Fruit fly (Drosophila melanogaster) whole organism, embryonic: ENCODE measurements around the gene lark.

Experiments
- Ada2b ChIP-seq: fragments of 200-800 bp; sonication (Bioruptor generic); IDR thresholded peaks from 2 replicates; pipeline ENCODE4 v1.3.6; 2022; ENCODE audit warnings: missing biosample characterization, missing genetic modification characterization
- C15 ChIP-seq: fragments of 200-800 bp; sonication (Bioruptor generic); IDR thresholded peaks from 3 replicates; pipeline ENCODE4 v1.3.6; 2022; ENCODE audit warnings: missing biosample characterization, missing genetic modification characterization
- CG10267 ChIP-seq: fragments of 200-800 bp; sonication (Bioruptor generic); optimal IDR thresholded peaks from 2 replicates; lab custom pipeline; 2018; ENCODE audit warnings: missing biosample characterization, mild to moderate bottlenecking, missing genetic modification characterization, moderate library complexity
- CG12155 ChIP-seq: fragments of 200-800 bp; sonication (Bioruptor generic); optimal IDR thresholded peaks from 3 replicates; lab custom pipeline; 2016; ENCODE audit warnings: missing biosample characterization, missing genetic modification characterization
- CG13624 ChIP-seq: fragments of 200-800 bp; sonication (Bioruptor generic); optimal IDR thresholded peaks from 2 replicates; lab custom pipeline; 2016; ENCODE audit warnings: missing biosample characterization, missing genetic modification characterization
- CG14667 ChIP-seq: fragments of 200-800 bp; sonication (Bioruptor generic); IDR thresholded peaks from 2 replicates; pipeline ENCODE4 v1.3.6; 2022; ENCODE audit warnings: missing biosample characterization, missing genetic modification characterization
- CG14860 ChIP-seq: fragments of 200-800 bp; sonication (Bioruptor generic); IDR thresholded peaks from 3 replicates; pipeline ENCODE4 v1.3.6; 2022; ENCODE audit warnings: missing biosample characterization, missing genetic modification characterization; ENCODE audit not compliant: partially characterized antibody
- CG14965 ChIP-seq: fragments of 200-800 bp; sonication (Bioruptor generic); optimal IDR thresholded peaks from 2 replicates; lab custom pipeline; 2016; ENCODE audit warnings: missing biosample characterization, missing genetic modification characterization, borderline replicate concordance
- CG1529 ChIP-seq: fragments of 200-800 bp; sonication (Bioruptor generic); optimal IDR thresholded peaks from 3 replicates; lab custom pipeline; 2018; ENCODE audit warnings: missing biosample characterization, missing genetic modification characterization
- CG15479 ChIP-seq: fragments of 200-800 bp; sonication (Bioruptor generic); optimal IDR thresholded peaks from 3 replicates; lab custom pipeline; 2019; ENCODE audit warnings: missing biosample characterization, mild to moderate bottlenecking, missing genetic modification characterization, moderate library complexity
- CG15601 ChIP-seq: fragments of 200-800 bp; sonication (Bioruptor generic); optimal IDR thresholded peaks from 3 replicates; lab custom pipeline; 2019; ENCODE audit warnings: missing biosample characterization, mild to moderate bottlenecking, missing genetic modification characterization, moderate library complexity
- CG17359 ChIP-seq: fragments of 200-800 bp; sonication (Bioruptor generic); optimal IDR thresholded peaks from 3 replicates; lab custom pipeline; 2018; ENCODE audit warnings: missing biosample characterization, mild to moderate bottlenecking, missing genetic modification characterization, moderate library complexity
- CG1832 ChIP-seq: fragments of 200-800 bp; sonication (Bioruptor generic); optimal IDR thresholded peaks from 2 replicates; lab custom pipeline; 2017; ENCODE audit warnings: missing biosample characterization, mild to moderate bottlenecking, missing genetic modification characterization, inconsistent platforms
- CG2129 ChIP-seq: fragments of 200-800 bp; sonication (Bioruptor generic); IDR thresholded peaks from 2 replicates; pipeline ENCODE4 v1.3.6; 2022; ENCODE audit warnings: missing biosample characterization, missing genetic modification characterization; ENCODE audit not compliant: partially characterized antibody
- CG2678 ChIP-seq: fragments of 200-800 bp; sonication (Bioruptor generic); optimal IDR thresholded peaks from 3 replicates; lab custom pipeline; 2019; ENCODE audit warnings: missing biosample characterization, mild to moderate bottlenecking, missing genetic modification characterization, moderate library complexity
- CG32772 ChIP-seq: fragments of 200-800 bp; sonication (Bioruptor generic); IDR thresholded peaks from 2 replicates; pipeline ENCODE4 v1.3.6; 2022; ENCODE audit warnings: missing biosample characterization, missing genetic modification characterization
- CG4854 ChIP-seq: fragments of 200-800 bp; sonication (Bioruptor generic); optimal IDR thresholded peaks from 2 replicates; lab custom pipeline; 2016; ENCODE audit warnings: missing biosample characterization, missing genetic modification characterization, inconsistent platforms
- CG6272 ChIP-seq: fragments of 200-800 bp; sonication (Bioruptor generic); IDR thresholded peaks from 2 replicates; pipeline ENCODE4 v1.3.6; 2022; ENCODE audit warnings: missing biosample characterization, missing genetic modification characterization
- CG6765 ChIP-seq: fragments of 200-800 bp; sonication (Bioruptor generic); optimal IDR thresholded peaks from 3 replicates; lab custom pipeline; 2017; ENCODE audit warnings: missing biosample characterization, mild to moderate bottlenecking, missing genetic modification characterization
- CG7556 ChIP-seq: fragments of 200-800 bp; sonication (Bioruptor generic); optimal IDR thresholded peaks from 2 replicates; lab custom pipeline; 2017; ENCODE audit warnings: missing biosample characterization, mild to moderate bottlenecking, missing genetic modification characterization
- CG7928 ChIP-seq: fragments of 200-800 bp; sonication (Bioruptor generic); optimal IDR thresholded peaks from 2 replicates; lab custom pipeline; 2017; ENCODE audit warnings: missing biosample characterization, mild to moderate bottlenecking, missing genetic modification characterization
- CG8089 ChIP-seq: fragments of 200-800 bp; sonication (Bioruptor generic); optimal IDR thresholded peaks from 3 replicates; lab custom pipeline; 2016; ENCODE audit warnings: missing biosample characterization, missing genetic modification characterization
- CG8359 ChIP-seq: fragments of 200-800 bp; sonication (Bioruptor generic); optimal IDR thresholded peaks from 2 replicates; lab custom pipeline; 2017; ENCODE audit warnings: missing biosample characterization, mild to moderate bottlenecking, missing genetic modification characterization, borderline replicate concordance
- Drgx ChIP-seq: fragments of 200-800 bp; sonication (Bioruptor generic); IDR thresholded peaks from 2 replicates; pipeline ENCODE4 v1.3.6; 2022; ENCODE audit warnings: missing biosample characterization, missing genetic modification characterization
- E2f1 ChIP-seq: fragments of 200-800 bp; sonication (Bioruptor generic); IDR thresholded peaks from 2 replicates; pipeline ENCODE4 v1.3.6; 2022; ENCODE audit warnings: missing biosample characterization, missing genetic modification characterization
- Fer2 ChIP-seq: fragments of 200-800 bp; sonication (Bioruptor generic); optimal IDR thresholded peaks from 2 replicates; lab custom pipeline; 2018; ENCODE audit warnings: missing biosample characterization, mild to moderate bottlenecking, missing genetic modification characterization, moderate library complexity
- HHEX ChIP-seq: fragments of 200-800 bp; sonication (Bioruptor generic); optimal IDR thresholded peaks from 3 replicates; lab custom pipeline; 2017; ENCODE audit warnings: missing biosample characterization, mild to moderate bottlenecking, missing genetic modification characterization, missing genetic modification reagents
- Hey ChIP-seq: fragments of 200-800 bp; sonication (Bioruptor generic); optimal IDR thresholded peaks from 3 replicates; lab custom pipeline; 2018; ENCODE audit warnings: missing biosample characterization, mild to moderate bottlenecking, missing genetic modification characterization
- HmgZ ChIP-seq: fragments of 200-800 bp; sonication (Bioruptor generic); optimal IDR thresholded peaks from 2 replicates; lab custom pipeline; 2018; ENCODE audit warnings: missing biosample characterization, mild to moderate bottlenecking, missing genetic modification characterization
- Hsf ChIP-seq: fragments of 200-800 bp; sonication (Bioruptor generic); optimal IDR thresholded peaks from 3 replicates; lab custom pipeline; 2016; ENCODE audit warnings: missing biosample characterization, missing genetic modification characterization
- Myb ChIP-seq: fragments of 200-800 bp; sonication (Bioruptor generic); optimal IDR thresholded peaks from 2 replicates; lab custom pipeline; 2016; ENCODE audit warnings: missing biosample characterization, missing genetic modification characterization
- Nf-YA ChIP-seq: fragments of 200-800 bp; sonication (Bioruptor generic); IDR thresholded peaks from 2 replicates; pipeline ENCODE4 v1.3.6; 2022; ENCODE audit warnings: missing biosample characterization, missing genetic modification characterization
- Nf-YB ChIP-seq: fragments of 200-800 bp; sonication (Bioruptor generic); optimal IDR thresholded peaks from 3 replicates; lab custom pipeline; 2019; ENCODE audit warnings: missing biosample characterization, mild to moderate bottlenecking, missing genetic modification characterization, moderate library complexity
- Oli ChIP-seq: fragments of 200-800 bp; sonication (Bioruptor generic); optimal IDR thresholded peaks from 2 replicates; lab custom pipeline; 2018; ENCODE audit warnings: missing biosample characterization, mild to moderate bottlenecking, missing genetic modification characterization, moderate library complexity
- Sox100B ChIP-seq: fragments of 200-800 bp; sonication (Bioruptor generic); optimal IDR thresholded peaks from 3 replicates; lab custom pipeline; 2018; ENCODE audit warnings: missing biosample characterization, mild to moderate bottlenecking, missing genetic modification characterization
- Spps ChIP-seq: fragments of 200-800 bp; sonication (Bioruptor generic); optimal IDR thresholded peaks from 2 replicates; lab custom pipeline; 2018; ENCODE audit warnings: missing biosample characterization, mild to moderate bottlenecking, missing genetic modification characterization
- Stat92E ChIP-seq, 3 experiments: fragments of >200 bp in 2 of 3; fragments of 200-800 bp in 1 of 3; sonication (Bioruptor generic) in 1 of 3; optimal IDR thresholded peaks; 2 replicates each; lab custom pipeline; 2017 to 2019; ENCODE audit warnings: missing biosample characterization in 3 of 3, missing genetic modification characterization in 3 of 3, mild to moderate bottlenecking in 1 of 3, moderate library complexity in 1 of 3
- YL-1 ChIP-seq: fragments of 200-800 bp; sonication (Bioruptor generic); optimal IDR thresholded peaks from 3 replicates; lab custom pipeline; 2017; ENCODE audit warnings: missing biosample characterization, mild to moderate bottlenecking, missing genetic modification characterization
- ab ChIP-seq: fragments of 200-800 bp; sonication (Bioruptor generic); optimal IDR thresholded peaks from 2 replicates; lab custom pipeline; 2016; ENCODE audit warnings: missing biosample characterization, missing genetic modification characterization
- ap ChIP-seq: fragments of 200-800 bp; sonication (Bioruptor generic); IDR thresholded peaks from 2 replicates; pipeline ENCODE4 v1.3.6; 2022; ENCODE audit warnings: missing biosample characterization, missing genetic modification characterization
- cas ChIP-seq: fragments of 200-800 bp; sonication (Bioruptor generic); IDR thresholded peaks from 2 replicates; pipeline ENCODE4 v1.3.6; 2022; ENCODE audit warnings: missing biosample characterization, missing genetic modification characterization
- crp ChIP-seq, 2 experiments: fragments of 200-800 bp; sonication (Bioruptor generic); optimal IDR thresholded peaks; 2 replicates in 1 of 2; 3 replicates in 1 of 2; lab custom pipeline; 2017; ENCODE audit warnings: missing biosample characterization in 2 of 2, missing genetic modification characterization in 2 of 2, mild to moderate bottlenecking in 1 of 2, moderate library complexity in 1 of 2
- da ChIP-seq: fragments of 200-800 bp; sonication (Bioruptor generic); optimal IDR thresholded peaks from 2 replicates; lab custom pipeline; 2016; ENCODE audit warnings: missing biosample characterization, missing genetic modification characterization
- esg ChIP-seq: fragments of 200-800 bp; sonication (Bioruptor generic); conservative IDR thresholded peaks from 2 replicates; pipeline ENCODE4 v1.3.6; 2022; ENCODE audit warnings: missing biosample characterization, missing genetic modification characterization
- her ChIP-seq: fragments of 200-800 bp; sonication (Bioruptor generic); optimal IDR thresholded peaks from 2 replicates; lab custom pipeline; 2016; ENCODE audit warnings: missing biosample characterization, missing genetic modification characterization
- lbe ChIP-seq: fragments of 200-800 bp; sonication (Bioruptor generic); optimal IDR thresholded peaks from 2 replicates; lab custom pipeline; 2016; ENCODE audit warnings: missing biosample characterization, mild to moderate bottlenecking, missing genetic modification characterization
- nerfin-1 ChIP-seq: fragments of 200-800 bp; sonication (Bioruptor generic); optimal IDR thresholded peaks from 3 replicates; lab custom pipeline; 2019; ENCODE audit warnings: missing biosample characterization, mild to moderate bottlenecking, missing genetic modification characterization, moderate library complexity
- pum ChIP-seq: fragments of 200-800 bp; sonication (Bioruptor generic); optimal IDR thresholded peaks from 2 replicates; lab custom pipeline; 2016; ENCODE audit warnings: missing biosample characterization, missing genetic modification characterization
- salm ChIP-seq: fragments of 200-800 bp; sonication (Bioruptor generic); optimal IDR thresholded peaks from 2 replicates; lab custom pipeline; 2018; ENCODE audit warnings: missing biosample characterization, mild to moderate bottlenecking, missing genetic modification characterization
- sens ChIP-seq: fragments of 200-800 bp; sonication (Bioruptor generic); peaks from one replicate; lab custom pipeline; 2016; ENCODE audit warnings: missing biosample characterization, missing genetic modification characterization
- sna ChIP-seq: fragments of 200-800 bp; sonication (Bioruptor generic); IDR thresholded peaks from 2 replicates; pipeline ENCODE4 v1.3.6; 2022; ENCODE audit warnings: missing biosample characterization, missing genetic modification characterization; ENCODE audit not compliant: partially characterized antibody
- so ChIP-seq: fragments of 200-800 bp; sonication (Bioruptor generic); IDR thresholded peaks from 3 replicates; pipeline ENCODE4 v1.3.6; 2022; ENCODE audit warnings: missing biosample characterization, missing genetic modification characterization

The lark gene

dm6 chr3L:7314133-7314532 is 24.9 kb upstream of the lark start (continued):
- TF ChIP-seq CG7556 (GFP tag; lab: Kevin White, UChicago) (peak; percentile 61), Nf-YB (GFP tag; lab: Kevin White, UChicago) (no peak), CG2129 (GFP tag; lab: Robert Waterston, UW) (no peak), esg (GFP tag; lab: Robert Waterston, UW) (no peak), CG15479 (GFP tag; lab: Kevin White, UChicago) (no peak), Nf-YA (GFP tag; lab: Robert Waterston, UW) (no peak), E2f1 (GFP tag; lab: Robert Waterston, UW) (no peak), CG8089 (GFP tag; lab: Kevin White, UChicago) (no peak), CG2678 (tag; lab: Kevin White, UChicago) (peak; percentile 42), CG14667 (GFP tag; lab: Robert Waterston, UW) (no peak), Spps (tag; lab: Kevin White, UChicago) (no peak), nerfin-1 (tag; lab: Kevin White, UChicago) (no peak), Fer2 (tag; lab: Kevin White, UChicago) (no peak), CG14860 (GFP tag; lab: Robert Waterston, UW) (no peak), Oli (no peak), YL-1 (GFP tag; lab: Kevin White, UChicago) (no peak), CG6765 (GFP tag; lab: Kevin White, UChicago) (no peak), CG8359 (GFP tag; lab: Kevin White, UChicago) (no peak), lbe (GFP tag; lab: Kevin White, UChicago) (no peak), Drgx (GFP tag; lab: Robert Waterston, UW) (no peak), da (no peak), CG15601 (no peak), Sox100B (no peak), HmgZ (tag; lab: Kevin White, UChicago) (no peak), CG1832 (no peak), Hsf (GFP tag; lab: Kevin White, UChicago) (no peak), Stat92E (GFP tag; optimal IDR thresholded peaks at IDR 0.05; lab: Kevin White, UChicago) (no peak), CG13624 (GFP tag; lab: Kevin White, UChicago) (no peak), CG1529 (no peak), Hey (no peak), CG6272 (GFP tag; lab: Robert Waterston, UW) (no peak), cas (GFP tag; lab: Robert Waterston, UW) (no peak), CG10267 (tag; lab: Kevin White, UChicago) (no peak), her (GFP tag; lab: Kevin White, UChicago) (no peak), salm (tag; lab: Kevin White, UChicago) (no peak), CG17359 (tag; lab: Kevin White, UChicago) (no peak)

- TF ChIP-seq pum (GFP tag; lab: Kevin White, UChicago), result no peak
- no peak for TF ChIP-seq CG4854
- peak; percentile 21 for TF ChIP-seq CG7928 (GFP tag; lab: Kevin White, UChicago)
- no peak for TF ChIP-seq ap (GFP tag; lab: Robert Waterston, UW)
- TF ChIP-seq CG12155 (GFP tag; lab: Kevin White, UChicago), result no peak
- TF ChIP-seq CG14965 (GFP tag; lab: Kevin White, UChicago), result no peak
- TF ChIP-seq Ada2b, result no peak
- peak; percentile 15 for TF ChIP-seq sens
- TF ChIP-seq CG15479 (GFP tag; lab: Kevin White, UChicago), result no peak
- no peak for TF ChIP-seq CG32772 (GFP tag; lab: Robert Waterston, UW)
- TF ChIP-seq C15 (GFP tag; lab: Robert Waterston, UW), result no peak
- no peak for TF ChIP-seq Myb
- TF ChIP-seq crp (GFP tag; optimal IDR thresholded peaks at IDR 0.05; lab: Kevin White, UChicago), result peak in 1 of 2 experiments; percentile 57
- no peak for TF ChIP-seq HHEX
- TF ChIP-seq ab (GFP tag; lab: Kevin White, UChicago), result no peak
- TF ChIP-seq sna, result no peak
- no peak for TF ChIP-seq so (GFP tag; lab: Robert Waterston, UW)
These were observed 19.3 kb upstream of the lark start, which contains the start of gene CG8607 for dm6 chr3L:7319768-7320167. TSS of gene CG8607 (plus strand) at chr3L:7320068.
